Worm (Caenorhabditis elegans) whole organism, late embryonic: ENCODE measurements around the gene F23B12.4.
A peak's percentile ranks its signal among the peaks of the same experiment; 100 is the strongest.

Experiments
- C08G9.2 ChIP-seq: sonication (generic microtip); optimal IDR thresholded peaks from 2 replicates; lab custom pipeline; 2016; ENCODE audit warnings: mild to moderate bottlenecking, missing genetic modification characterization, moderate library complexity, missing compliant biosample characterization
- ceh-14 ChIP-seq: sonication (generic microtip); optimal IDR thresholded peaks from 2 replicates; lab custom pipeline; 2016; ENCODE audit warnings: missing genotype, missing genetic modification characterization, missing compliant biosample characterization
- ceh-31 ChIP-seq: sonication (generic microtip); optimal IDR thresholded peaks from 2 replicates; lab custom pipeline; 2016; ENCODE audit warnings: missing genetic modification characterization, missing compliant biosample characterization
- lin-11 ChIP-seq: fragments of 200-800 bp; sonication (Bioruptor generic); optimal IDR thresholded peaks from 2 replicates; lab custom pipeline; 2018; ENCODE audit warnings: mild to moderate bottlenecking, missing genetic modification characterization, missing compliant biosample characterization
- nfya-1 ChIP-seq: sonication (generic microtip); optimal IDR thresholded peaks from 2 replicates; lab custom pipeline; 2017; ENCODE audit warnings: missing genetic modification characterization, mild to moderate bottlenecking, missing compliant biosample characterization, antibody characterized with exemption, moderate library complexity
- sdc-2 ChIP-seq: sonication (generic microtip); optimal IDR thresholded peaks from 2 replicates; lab custom pipeline; 2016; ENCODE audit warnings: missing genotype, missing genetic modification characterization, missing compliant biosample characterization
- syd-9 ChIP-seq: sonication (generic microtip); optimal IDR thresholded peaks from 2 replicates; lab custom pipeline; 2016; ENCODE audit warnings: mild to moderate bottlenecking, missing genetic modification characterization, moderate library complexity, missing compliant biosample characterization
- tbx-2 ChIP-seq: sonication (generic microtip); optimal IDR thresholded peaks from 2 replicates; lab custom pipeline; 2016; ENCODE audit warnings: missing genetic modification characterization, missing compliant biosample characterization
- unc-42 ChIP-seq: sonication (generic microtip); optimal IDR thresholded peaks from 2 replicates; lab custom pipeline; 2016; ENCODE audit warnings: missing genotype, missing genetic modification characterization, missing compliant biosample characterization

Gene F23B12.4

DNA sequence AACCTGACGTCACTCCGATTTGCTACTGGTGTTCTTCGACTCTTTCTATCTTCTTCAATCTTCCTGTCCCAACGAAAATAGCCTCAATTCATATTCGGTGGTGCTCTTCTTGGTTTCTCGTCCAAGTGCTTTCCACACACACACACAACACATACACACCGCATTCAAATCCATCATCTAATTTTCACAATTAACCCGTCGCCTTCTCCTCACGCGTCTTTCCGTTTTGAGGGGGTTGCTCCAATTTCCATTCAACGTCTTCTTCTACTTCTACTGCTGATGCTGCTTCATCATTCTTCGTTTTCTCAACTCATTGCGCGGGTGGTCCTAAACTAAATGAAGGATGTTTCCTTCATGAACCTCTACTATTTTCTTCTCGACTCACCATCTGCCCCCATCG, 50.2 kb downstream of the F23B12.4 start:
- TF ChIP-seq ceh-31 (tag; lab: Kevin White, UChicago): peak; percentile 24
- TF ChIP-seq C08G9.2 (tag; lab: Kevin White, UChicago): peak; percentile 23
- no peak for TF ChIP-seq syd-9 (tag; lab: Kevin White, UChicago)
- TF ChIP-seq tbx-2 (tag; lab: Kevin White, UChicago): peak; percentile 46
- peak; percentile 87 for TF ChIP-seq unc-42
- TF ChIP-seq ceh-14 (tag; lab: Kevin White, UChicago): peak; percentile 35

DNA sequence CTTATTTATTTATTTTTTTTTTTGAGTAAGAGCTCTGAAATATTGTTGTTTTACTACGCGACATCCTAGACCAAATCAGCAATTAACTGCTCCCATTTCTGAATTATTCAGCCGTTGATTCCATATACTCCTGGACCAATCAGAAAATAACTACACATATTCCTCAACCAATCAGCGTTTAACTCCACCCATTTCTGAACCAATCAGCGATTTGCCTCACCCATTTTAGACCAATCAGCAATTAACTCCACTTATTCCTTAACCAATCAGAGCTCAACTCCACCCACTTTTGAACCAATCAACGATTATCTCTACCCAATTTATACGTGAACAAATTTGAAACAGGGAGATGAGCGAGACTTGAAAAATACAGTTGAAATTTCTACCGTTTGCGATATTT, 52.7 kb downstream of the F23B12.4 start:
- peak; percentile 84 for TF ChIP-seq nfya-1 (tag; lab: Kevin White, UChicago)
- no peak for TF ChIP-seq sdc-2 (tag; lab: Kevin White, UChicago)
- TF ChIP-seq lin-11: no peak
